Fruit fly (Drosophila melanogaster) whole organism, embryonic: ENCODE measurements around the gene pasi2.

Experiments used
- ATbp ChIP-seq: fragments of 200-800 bp; sonication (Bioruptor generic); optimal IDR thresholded peaks from 2 replicates; lab custom pipeline; 2017; ENCODE audit warnings: missing biosample characterization, mild to moderate bottlenecking, missing genetic modification characterization, missing genetic modification reagents
- Adf1 ChIP-seq: fragments of 200-800 bp; sonication (Bioruptor generic); IDR thresholded peaks from 2 replicates; pipeline ENCODE4 v1.3.6; 2022; ENCODE audit warnings: missing biosample characterization, missing genetic modification characterization
- Atf-2 ChIP-seq: fragments of 200-800 bp; sonication (Bioruptor generic); optimal IDR thresholded peaks from 2 replicates; lab custom pipeline; 2016; ENCODE audit warnings: missing biosample characterization, missing genetic modification characterization
- C15 ChIP-seq: fragments of 200-800 bp; sonication (Bioruptor generic); IDR thresholded peaks from 3 replicates; pipeline ENCODE4 v1.3.6; 2022; ENCODE audit warnings: missing biosample characterization, missing genetic modification characterization
- CG1024 ChIP-seq: fragments of 200-800 bp; sonication (Bioruptor generic); IDR thresholded peaks from 2 replicates; pipeline ENCODE4 v1.3.6; 2022; ENCODE audit warnings: missing biosample characterization, missing genetic modification characterization
- CG11093 ChIP-seq: fragments of 200-800 bp; sonication (Bioruptor generic); IDR thresholded peaks from 3 replicates; pipeline ENCODE4 v1.3.6; 2022; ENCODE audit warnings: missing biosample characterization, missing genetic modification characterization
- CG11560 ChIP-seq: fragments of 200-800 bp; sonication (Bioruptor generic); IDR thresholded peaks from 3 replicates; pipeline ENCODE4 v1.3.6; 2022; ENCODE audit warnings: missing biosample characterization, missing genetic modification characterization
- CG14667 ChIP-seq: fragments of 200-800 bp; sonication (Bioruptor generic); IDR thresholded peaks from 2 replicates; pipeline ENCODE4 v1.3.6; 2022; ENCODE audit warnings: missing biosample characterization, missing genetic modification characterization
- CG18262 ChIP-seq: fragments of 200-800 bp; optimal IDR thresholded peaks from 3 replicates; lab custom pipeline; 2019; ENCODE audit warnings: missing biosample characterization, mild to moderate bottlenecking, missing genetic modification characterization, moderate library complexity
- CG18764 ChIP-seq: fragments of 200-800 bp; sonication (Bioruptor generic); optimal IDR thresholded peaks from 3 replicates; lab custom pipeline; 2016; ENCODE audit warnings: missing biosample characterization, missing genetic modification characterization
- CG2120 ChIP-seq: fragments of 200-800 bp; sonication (Bioruptor generic); optimal IDR thresholded peaks from 3 replicates; lab custom pipeline; 2016; ENCODE audit warnings: missing biosample characterization, missing genetic modification characterization
- CG2875 ChIP-seq: fragments of 200-800 bp; sonication (Bioruptor generic); optimal IDR thresholded peaks from 2 replicates; lab custom pipeline; 2017; ENCODE audit warnings: missing biosample characterization, mild to moderate bottlenecking, missing genetic modification characterization, missing genetic modification reagents
- CG32767 ChIP-seq: fragments of 200-800 bp; sonication (Bioruptor generic); IDR thresholded peaks from 2 replicates; pipeline ENCODE4 v1.3.6; 2022; ENCODE audit warnings: missing biosample characterization, missing genetic modification characterization
- CG3838 ChIP-seq: fragments of 200-800 bp; sonication (Bioruptor generic); optimal IDR thresholded peaks from 3 replicates; lab custom pipeline; 2016; ENCODE audit warnings: missing biosample characterization, missing genetic modification characterization
- CG6254 ChIP-seq: fragments of 200-800 bp; sonication (Bioruptor generic); optimal IDR thresholded peaks from 3 replicates; lab custom pipeline; 2017; ENCODE audit warnings: mild to moderate bottlenecking, missing biosample characterization, missing genetic modification reagents, missing genetic modification characterization
- CG6272 ChIP-seq: fragments of 200-800 bp; sonication (Bioruptor generic); IDR thresholded peaks from 2 replicates; pipeline ENCODE4 v1.3.6; 2022; ENCODE audit warnings: missing biosample characterization, missing genetic modification characterization
- CG8765 ChIP-seq: fragments of 200-800 bp; sonication (Bioruptor generic); IDR thresholded peaks from 2 replicates; pipeline ENCODE4 v1.3.6; 2022; ENCODE audit warnings: missing biosample characterization, missing genetic modification characterization
- CTCF ChIP-seq: fragments of 200-800 bp; sonication (Bioruptor generic); optimal IDR thresholded peaks from 2 replicates; lab custom pipeline; 2017; ENCODE audit warnings: missing biosample characterization, mild to moderate bottlenecking, missing genetic modification characterization, moderate library complexity
- Dref ChIP-seq: fragments of 200-800 bp; sonication (Bioruptor generic); IDR thresholded peaks from 2 replicates; pipeline ENCODE4 v1.3.6; 2022; ENCODE audit warnings: missing biosample characterization, missing genetic modification characterization
- Ets65A ChIP-seq: fragments of 200-800 bp; sonication (Bioruptor generic); peaks from one replicate; lab custom pipeline; 2016; ENCODE audit warnings: missing biosample characterization, missing genetic modification characterization
- HLH3B ChIP-seq: fragments of 200-800 bp; sonication (Bioruptor generic); IDR thresholded peaks from 2 replicates; pipeline ENCODE4 v1.3.6; 2022; ENCODE audit warnings: missing biosample characterization, missing genetic modification characterization
- Hr3 ChIP-seq: fragments of 200-800 bp; sonication (Bioruptor generic); optimal IDR thresholded peaks from 3 replicates; lab custom pipeline; 2016; ENCODE audit warnings: missing biosample characterization, missing genetic modification characterization
- Jarid2 ChIP-seq: fragments of 200-800 bp; sonication (Bioruptor generic); optimal IDR thresholded peaks from 3 replicates; lab custom pipeline; 2017; ENCODE audit warnings: mild to moderate bottlenecking, missing biosample characterization, missing genetic modification reagents, missing genetic modification characterization
- Kr ChIP-seq: fragments of 200-800 bp; sonication (Bioruptor generic); optimal IDR thresholded peaks from 2 replicates; lab custom pipeline; 2017; ENCODE audit warnings: missing biosample characterization, mild to moderate bottlenecking, missing genetic modification characterization
- Taf1 ChIP-seq: fragments of 200-800 bp; sonication (Bioruptor generic); IDR thresholded peaks from 2 replicates; pipeline ENCODE4 v1.3.6; 2022; ENCODE audit warnings: missing biosample characterization, missing genetic modification characterization
- Xbp1 ChIP-seq: fragments of 200-800 bp; sonication (Bioruptor generic); optimal IDR thresholded peaks from 3 replicates; lab custom pipeline; 2016; ENCODE audit warnings: missing biosample characterization, mild to moderate bottlenecking, missing genetic modification characterization
- ara ChIP-seq: fragments of 200-800 bp; sonication (Bioruptor generic); IDR thresholded peaks from 2 replicates; pipeline ENCODE4 v1.3.6; 2022; ENCODE audit warnings: missing biosample characterization, missing genetic modification characterization
- cas ChIP-seq: fragments of 200-800 bp; sonication (Bioruptor generic); IDR thresholded peaks from 2 replicates; pipeline ENCODE4 v1.3.6; 2022; ENCODE audit warnings: missing biosample characterization, missing genetic modification characterization
- corto ChIP-seq: fragments of 200-800 bp; sonication (Bioruptor generic); optimal IDR thresholded peaks from 2 replicates; lab custom pipeline; 2016; ENCODE audit warnings: missing biosample characterization, mild to moderate bottlenecking, missing genetic modification characterization, moderate library complexity
- emc ChIP-seq: fragments of 200-800 bp; sonication (Bioruptor generic); optimal IDR thresholded peaks from 2 replicates; lab custom pipeline; 2016; ENCODE audit warnings: missing biosample characterization, missing genetic modification characterization
- eyg ChIP-seq: fragments of 200-800 bp; sonication (Bioruptor generic); optimal IDR thresholded peaks from 3 replicates; lab custom pipeline; 2016; ENCODE audit warnings: missing biosample characterization, missing genetic modification characterization
- fd64A ChIP-seq: fragments of 200-800 bp; sonication (Bioruptor generic); optimal IDR thresholded peaks from 3 replicates; lab custom pipeline; 2018; ENCODE audit warnings: missing biosample characterization, mild to moderate bottlenecking, missing genetic modification characterization
- fru ChIP-seq: fragments of >200 bp; optimal IDR thresholded peaks from 2 replicates; lab custom pipeline; 2017
- ftz-f1 ChIP-seq: fragments of 200-800 bp; sonication (Bioruptor generic); optimal IDR thresholded peaks from 2 replicates; lab custom pipeline; 2016; ENCODE audit warnings: missing biosample characterization, missing genetic modification characterization
- jumu ChIP-seq: fragments of 200-800 bp; sonication (Bioruptor generic); optimal IDR thresholded peaks from 3 replicates; lab custom pipeline; 2016; ENCODE audit warnings: missing biosample characterization, missing genetic modification characterization
- nau ChIP-seq: fragments of 200-800 bp; sonication (Bioruptor generic); optimal IDR thresholded peaks from 3 replicates; lab custom pipeline; 2017; ENCODE audit warnings: missing biosample characterization, mild to moderate bottlenecking, missing genetic modification characterization, missing genetic modification reagents
- nom ChIP-seq: fragments of 200-800 bp; sonication (Bioruptor generic); optimal IDR thresholded peaks from 2 replicates; lab custom pipeline; 2017; ENCODE audit warnings: missing biosample characterization, missing genetic modification characterization, mild to moderate bottlenecking, moderate library complexity, missing genetic modification reagents
- pros ChIP-seq: fragments of 200-800 bp; sonication (Bioruptor generic); optimal IDR thresholded peaks from 3 replicates; lab custom pipeline; 2019; ENCODE audit warnings: missing biosample characterization, mild to moderate bottlenecking, missing genetic modification characterization, moderate library complexity
- scrt ChIP-seq: fragments of 200-800 bp; sonication (Bioruptor generic); optimal IDR thresholded peaks from 2 replicates; lab custom pipeline; 2018; ENCODE audit warnings: missing biosample characterization, mild to moderate bottlenecking, missing genetic modification characterization, moderate library complexity
- sisA ChIP-seq: fragments of 200-800 bp; sonication (Bioruptor generic); IDR thresholded peaks from 2 replicates; pipeline ENCODE4 v1.3.6; 2022; ENCODE audit warnings: missing biosample characterization, missing genetic modification characterization
- ttk ChIP-seq: fragments of 200-800 bp; sonication (Bioruptor generic); IDR thresholded peaks from 2 replicates; pipeline ENCODE4 v2.1.2; 2022; ENCODE audit warnings: missing biosample characterization, missing genetic modification characterization
- wek ChIP-seq: fragments of 200-800 bp; sonication (Bioruptor generic); optimal IDR thresholded peaks from 3 replicates; lab custom pipeline; 2018; ENCODE audit warnings: missing biosample characterization, mild to moderate bottlenecking, missing genetic modification characterization, moderate library complexity

Gene pasi2

DNA sequence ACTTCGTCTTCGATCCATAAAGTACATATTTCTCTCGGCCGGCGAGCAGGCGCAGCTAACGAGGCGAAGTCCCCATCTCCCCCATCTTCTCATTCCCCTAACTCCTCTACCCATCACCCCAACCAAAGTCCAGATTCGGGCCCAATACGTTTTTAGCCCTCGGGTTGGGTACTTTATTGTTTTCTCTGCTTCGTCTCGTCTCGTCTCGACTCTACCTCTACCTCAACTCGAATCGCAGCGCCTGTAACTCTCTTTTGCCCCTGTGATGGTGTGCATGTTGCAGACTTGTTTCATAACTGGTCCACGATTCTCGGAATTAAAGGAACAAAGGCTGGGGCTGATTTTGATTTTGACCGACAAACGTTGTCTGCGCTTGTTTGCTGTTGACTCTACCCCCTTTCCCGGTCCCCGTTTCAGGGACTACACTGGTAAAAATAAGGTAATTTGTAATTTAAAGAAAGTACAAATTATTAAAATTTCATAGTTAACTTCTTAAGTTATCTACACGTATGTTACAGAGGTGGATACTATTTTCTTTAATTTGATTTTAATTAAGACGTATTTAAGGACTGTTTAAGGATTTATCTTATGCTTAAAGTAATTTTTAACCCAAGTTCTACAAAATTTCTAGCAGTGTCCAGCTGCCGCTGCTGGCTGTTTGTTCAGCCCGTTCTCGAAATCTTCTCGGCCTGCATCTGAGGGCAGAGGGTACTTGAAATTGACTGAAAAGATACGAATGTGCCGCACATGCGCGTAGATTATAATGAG is 43.9 kb downstream of the pasi2 start (continued):
- no peak for TF ChIP-seq CG14667 (GFP tag; lab: Robert Waterston, UW)
- peak; percentile 91 for TF ChIP-seq CG18262 (tag; lab: Kevin White, UChicago)
- peak; percentile 16 for TF ChIP-seq Jarid2 (GFP tag; lab: Kevin White, UChicago)
- peak; percentile 32 for TF ChIP-seq Ets65A
- TF ChIP-seq CG3838 (GFP tag; lab: Kevin White, UChicago) = no peak
- TF ChIP-seq scrt = peak; percentile 4
- TF ChIP-seq CG2120 (GFP tag; lab: Kevin White, UChicago) = no peak
- 0 out of 2 replicates have a peak, but pooled peaks have one; percentile 7 for TF ChIP-seq CG6272 (GFP tag; lab: Robert Waterston, UW)
- peak; percentile 95 for TF ChIP-seq corto (GFP tag; lab: Kevin White, UChicago)
- TF ChIP-seq pros = peak; percentile 23
- no peak for TF ChIP-seq CG32767 (GFP tag; lab: Robert Waterston, UW)
- TF ChIP-seq CG11093 (GFP tag; lab: Robert Waterston, UW) = no peak
- TF ChIP-seq fd64A = no peak
- peak; percentile 36 for TF ChIP-seq sisA (GFP tag; lab: Robert Waterston, UW)
- TF ChIP-seq CG2875 = peak; percentile 35
- TF ChIP-seq CG8765 = 0 out of 2 replicates have a peak, but pooled peaks have one; percentile 15
- no peak for TF ChIP-seq cas
- peak; percentile 46 for TF ChIP-seq ATbp (GFP tag; lab: Kevin White, UChicago)
- peak; percentile 87 for TF ChIP-seq Kr (GFP tag; lab: Kevin White, UChicago)
- no peak for TF ChIP-seq Adf1 (GFP tag; lab: Robert Waterston, UW)
- peak; percentile 56; the same call in 1 of the 2 replicates for TF ChIP-seq ara (GFP tag; lab: Robert Waterston, UW)
- peak; percentile 25 for TF ChIP-seq CG18764
- peak; percentile 55 for TF ChIP-seq Hr3
- TF ChIP-seq HLH3B (GFP tag; lab: Robert Waterston, UW) = no peak
- no peak for TF ChIP-seq emc (GFP tag; lab: Kevin White, UChicago)
- TF ChIP-seq Atf-2 (GFP tag; lab: Kevin White, UChicago) = no peak
- TF ChIP-seq C15 = no peak
- TF ChIP-seq Dref (GFP tag; lab: Robert Waterston, UW) = no peak
- TF ChIP-seq fru (lab: Kevin White, UChicago) = no peak
- no peak for TF ChIP-seq ttk (GFP tag; lab: Robert Waterston, UW)
- no peak for TF ChIP-seq CTCF (GFP tag; lab: Kevin White, UChicago)
- no peak for TF ChIP-seq wek
- no peak for TF ChIP-seq nau (GFP tag; lab: Kevin White, UChicago)
- TF ChIP-seq eyg (GFP tag; lab: Kevin White, UChicago) = no peak
- TF ChIP-seq CG11560 = no peak
- peak; percentile 72 for TF ChIP-seq CG6254 (GFP tag; lab: Kevin White, UChicago)
- no peak for TF ChIP-seq jumu
- no peak for TF ChIP-seq ftz-f1 (GFP tag; lab: Kevin White, UChicago)
- no peak for TF ChIP-seq CG1024 (GFP tag; lab: Robert Waterston, UW)
- TF ChIP-seq Taf1 (GFP tag; lab: Robert Waterston, UW) = no peak

DNA sequence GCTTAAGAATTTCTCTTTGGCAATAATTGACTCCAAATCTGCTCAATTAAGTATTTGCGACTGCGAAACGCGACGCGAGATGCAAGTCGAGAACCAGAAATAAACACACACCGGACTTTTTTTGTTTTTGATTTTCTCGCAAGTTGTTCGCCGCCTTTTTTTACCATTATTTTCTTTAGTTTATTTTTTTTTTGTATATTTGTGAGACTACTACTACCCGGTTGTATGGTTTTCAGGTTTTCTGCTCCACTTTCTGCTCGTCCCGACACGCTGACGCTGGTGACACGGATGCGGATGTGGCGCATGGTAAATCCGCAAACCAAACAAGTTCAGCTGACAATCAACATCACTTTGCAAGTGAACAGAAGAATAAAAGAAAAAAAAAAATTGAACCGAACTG is 46.0 kb downstream of the pasi2 start:
- TF ChIP-seq Xbp1 (GFP tag; lab: Kevin White, UChicago) (no peak), nom (GFP tag; lab: Kevin White, UChicago) (peak; percentile 86)
